Worm (Caenorhabditis elegans): ENCODE results near the gene ints-2.

Gene ints-2

DNA sequence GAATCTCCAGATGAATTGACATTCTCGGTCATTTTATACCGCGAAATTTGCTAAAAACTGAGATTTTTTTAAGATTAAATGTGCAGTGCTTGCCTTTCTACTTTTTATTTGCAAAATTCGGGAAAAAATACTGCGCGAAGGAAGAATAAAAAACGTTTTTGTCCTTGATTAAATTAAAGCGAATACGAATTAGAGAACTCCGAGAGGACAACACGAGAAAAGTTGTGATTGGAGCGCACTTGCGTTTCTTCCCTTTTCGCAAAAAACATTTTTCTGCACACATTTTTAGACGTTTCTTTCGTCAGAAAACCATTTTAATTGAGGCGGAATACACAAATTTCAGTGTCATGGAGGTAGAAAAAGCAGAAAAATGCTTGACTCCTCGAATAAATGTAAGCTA lies at the start of gene ints-2, which contains the start of gene trm-1:
Gene ints-2 (plus strand): TSS at position 249 of the 400 bp plus-strand sequence.
Gene trm-1 (minus strand): TSS at position 175 of the 400 bp plus-strand sequence.
- peak; percentile 98 for TF ChIP-seq unc-42 (tag; optimal IDR thresholded peaks at IDR 0.05)
- peak; percentile 2 for TF ChIP-seq nfya-1 (tag; optimal IDR thresholded peaks at IDR 0.05)
- peak; percentile 50 for TF ChIP-seq ceh-31 (tag; optimal IDR thresholded peaks at IDR 0.05)
- no peak for TF ChIP-seq unc-55 (GFP tag; optimal IDR thresholded peaks at IDR 0.05)
- TF ChIP-seq ceh-18 (tag; optimal IDR thresholded peaks at IDR 0.05), result peak; percentile 26

DNA sequence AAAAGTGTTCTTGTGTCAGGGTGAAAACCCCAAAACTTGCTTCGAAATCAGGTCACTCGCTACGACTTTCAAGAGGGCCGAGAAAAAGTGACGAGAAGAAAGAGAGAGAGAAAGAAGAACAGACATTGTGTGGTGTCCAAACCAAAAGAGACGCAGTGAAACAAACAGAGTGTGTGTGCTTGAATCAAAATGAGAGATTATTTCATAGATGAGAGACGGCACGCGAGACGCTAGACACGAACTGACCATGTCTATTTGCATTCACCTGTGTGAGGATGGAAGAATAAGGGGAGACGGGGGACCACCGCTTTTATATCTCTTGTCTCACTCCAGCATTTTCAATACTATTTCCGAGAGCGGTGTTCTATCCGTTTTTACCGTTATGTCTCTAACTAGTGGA lies 49.3 kb upstream of the ints-2 start:
- no peak for TF ChIP-seq eyg-1 (tag; optimal IDR thresholded peaks at IDR 0.05)
- TF ChIP-seq syd-9 (tag; optimal IDR thresholded peaks at IDR 0.05), result no peak
- no peak for TF ChIP-seq madf-2 (tag; optimal IDR thresholded peaks at IDR 0.05)
- TF ChIP-seq unc-3 (GFP tag; conservative IDR thresholded peaks at IDR 0.05), result no peak
- no peak for TF ChIP-seq unc-3 (tag; optimal IDR thresholded peaks at IDR 0.05)
- TF ChIP-seq K09A11.1 (tag; optimal IDR thresholded peaks at IDR 0.05; ENCODE audit: insufficient read depth), result no peak
- TF ChIP-seq nhr-11 (tag; optimal IDR thresholded peaks at IDR 0.05), result no peak
- no peak for TF ChIP-seq C08G9.2 (tag; optimal IDR thresholded peaks at IDR 0.05)
- TF ChIP-seq unc-86 (tag; optimal IDR thresholded peaks at IDR 0.05), result peak; percentile 13
- peak; percentile 67 for TF ChIP-seq ceh-19 (GFP tag; optimal IDR thresholded peaks at IDR 0.05)
- TF ChIP-seq ceh-14 (tag; optimal IDR thresholded peaks at IDR 0.05), result no peak
- no peak for TF ChIP-seq ceh-22 (tag; optimal IDR thresholded peaks at IDR 0.05)
- no peak for TF ChIP-seq sdc-2 (tag; optimal IDR thresholded peaks at IDR 0.05)
- TF ChIP-seq ama-1 (optimal IDR thresholded peaks at IDR 0.05), result no peak
- no peak for TF ChIP-seq pqm-1 (tag; optimal IDR thresholded peaks at IDR 0.05)
- no peak for TF ChIP-seq fkh-6 (tag; optimal IDR thresholded peaks at IDR 0.05)
- peak; percentile 75 for TF ChIP-seq nfya-1 (tag; optimal IDR thresholded peaks at IDR 0.05)
- TF ChIP-seq ceh-9 (tag; optimal IDR thresholded peaks at IDR 0.05), result no peak
- TF ChIP-seq hlh-13 (GFP tag; optimal IDR thresholded peaks at IDR 0.05), result no peak
- TF ChIP-seq ceh-31 (tag; optimal IDR thresholded peaks at IDR 0.05), result peak; percentile 82
- TF ChIP-seq unc-42 (tag; optimal IDR thresholded peaks at IDR 0.05), result peak; percentile 1
- TF ChIP-seq hlh-30 (tag; optimal IDR thresholded peaks at IDR 0.05; ENCODE audit: insufficient read depth), result peak; percentile 46
- TF ChIP-seq T23F11.4 (GFP tag; optimal IDR thresholded peaks at IDR 0.05), result no peak
- peak; percentile 72 for TF ChIP-seq F13H6.1 (tag; optimal IDR thresholded peaks at IDR 0.05)
- TF ChIP-seq npax-4 (tag; optimal IDR thresholded peaks at IDR 0.05), result no peak
- TF ChIP-seq ztf-16 (tag; optimal IDR thresholded peaks at IDR 0.05), result no peak
- TF ChIP-seq che-1 (tag; optimal IDR thresholded peaks at IDR 0.05), result no peak
- TF ChIP-seq hlh-15 (tag; optimal IDR thresholded peaks at IDR 0.05), result no peak
- TF ChIP-seq ceh-45 (GFP tag; IDR thresholded peaks at IDR 0.05), result no peak
- TF ChIP-seq dmd-4 (tag; optimal IDR thresholded peaks at IDR 0.05; ENCODE audit: borderline replicate concordance), result no peak
- TF ChIP-seq ceh-18 (tag; optimal IDR thresholded peaks at IDR 0.05), result peak; percentile 56
- no peak for TF ChIP-seq odd-2 (tag; optimal IDR thresholded peaks at IDR 0.05)
- TF ChIP-seq C38D4.7 (GFP tag; optimal IDR thresholded peaks at IDR 0.05), result no peak
- no peak for TF ChIP-seq hlh-8 (tag; optimal IDR thresholded peaks at IDR 0.05)
- TF ChIP-seq ets-4 (tag; optimal IDR thresholded peaks at IDR 0.05), result peak; percentile 39
- TF ChIP-seq pha-4 (tag; optimal IDR thresholded peaks at IDR 0.05), result no peak
- no peak for TF ChIP-seq ceh-24 (tag; optimal IDR thresholded peaks at IDR 0.05)
- TF ChIP-seq rnt-1 (tag; optimal IDR thresholded peaks at IDR 0.05), result peak; percentile 56
- TF ChIP-seq pax-1 (tag; optimal IDR thresholded peaks at IDR 0.05), result peak; percentile 74
- peak; percentile 77 for TF ChIP-seq tbx-2 (tag; optimal IDR thresholded peaks at IDR 0.05)
- peak; percentile 38 for TF ChIP-seq ceh-34 (tag; optimal IDR thresholded peaks at IDR 0.05)
- TF ChIP-seq gmeb-2 (tag; optimal IDR thresholded peaks at IDR 0.05), result no peak
- TF ChIP-seq nhr-232 (tag; optimal IDR thresholded peaks at IDR 0.05), result no peak
- peak; percentile 64 for TF ChIP-seq unc-55 (GFP tag; optimal IDR thresholded peaks at IDR 0.05)
- TF ChIP-seq pros-1 (tag; optimal IDR thresholded peaks at IDR 0.05), result peak; percentile 7
- no peak for TF ChIP-seq ceh-6 (GFP tag; optimal IDR thresholded peaks at IDR 0.05)
- TF ChIP-seq tbx-7 (tag; optimal IDR thresholded peaks at IDR 0.05), result no peak
- TF ChIP-seq lin-11 (tag; optimal IDR thresholded peaks at IDR 0.05), result no peak
- peak; percentile 34 for TF ChIP-seq ceh-2 (tag; optimal IDR thresholded peaks at IDR 0.05)
- no peak for TF ChIP-seq ahr-1 (tag; optimal IDR thresholded peaks at IDR 0.05)
- peak; percentile 2; the same call in 1 of the 2 replicates for TF ChIP-seq sox-2 (GFP tag; IDR thresholded peaks at IDR 0.05)

Data from whole organism, late embryonic.